Fruit fly (Drosophila melanogaster): ENCODE data around the gene Spase22-23.
A peak's percentile ranks its signal among the peaks of the same experiment; 100 is the strongest.

Gene Spase22-23

DNA sequence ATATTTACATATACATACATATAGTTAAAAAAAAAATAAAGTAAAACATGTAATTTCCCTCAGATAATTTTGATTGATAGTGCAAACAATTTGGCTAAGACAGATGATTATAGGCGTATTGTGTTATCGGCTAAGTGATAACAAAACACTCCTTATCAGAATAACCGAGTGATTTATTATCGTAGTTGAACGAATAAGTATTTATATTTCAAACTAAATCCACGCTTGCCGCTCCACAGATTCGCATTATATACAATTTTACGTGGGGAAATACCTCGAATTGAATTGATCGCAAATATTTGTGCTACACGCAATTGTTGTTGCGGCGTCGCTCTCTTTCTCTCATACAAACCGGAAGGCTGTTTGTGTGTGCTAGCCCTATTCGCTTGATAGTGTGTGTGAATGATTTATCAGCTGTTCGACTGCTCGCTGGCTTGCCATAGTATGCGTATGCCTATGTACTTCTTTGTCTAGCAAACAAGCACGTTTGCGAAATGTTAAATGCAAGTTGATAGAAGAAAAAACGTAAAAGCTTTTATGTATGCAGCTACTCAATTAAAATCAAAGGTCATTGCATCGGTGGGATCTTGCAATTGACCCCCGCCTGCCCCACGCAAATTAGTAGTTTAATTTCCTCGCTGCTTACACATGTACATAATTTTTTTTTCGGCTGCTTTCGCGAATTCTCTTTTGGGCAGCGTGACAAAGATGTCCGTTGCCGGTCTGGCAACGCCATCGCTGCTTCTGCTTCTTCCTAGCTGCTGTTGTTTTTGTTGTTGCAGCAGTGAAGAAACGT is 3.7 kb upstream of the Spase22-23 start:
- TF ChIP-seq sna (GFP tag; IDR thresholded peaks at IDR 0.05; ENCODE audit: partially characterized antibody), result 0 out of 2 replicates have a peak, but pooled peaks have one; percentile 18
- TF ChIP-seq Ets65A (GFP tag), result peak; percentile 88
- peak; percentile 64; the same call in 1 of the 3 replicates for TF ChIP-seq CG34422 (GFP tag; IDR thresholded peaks at IDR 0.05)
- TF ChIP-seq Eip74EF (GFP tag; optimal IDR thresholded peaks at IDR 0.05), result no peak
- TF ChIP-seq CG8478 (optimal IDR thresholded peaks at IDR 0.05), result peak; percentile 36
- peak; percentile 94 for TF ChIP-seq CG17385 (GFP tag; optimal IDR thresholded peaks at IDR 0.05)
- TF ChIP-seq gem (tag; optimal IDR thresholded peaks at IDR 0.05), result no peak
- TF ChIP-seq rib (GFP tag; IDR thresholded peaks at IDR 0.05), result peak; percentile 26; the same call in 1 of the 2 replicates
- no peak for TF ChIP-seq h (optimal IDR thresholded peaks at IDR 0.05)
- TF ChIP-seq CG13287 (GFP tag; IDR thresholded peaks at IDR 0.05; ENCODE audit: partially characterized antibody), result peak; percentile 12; the same call in 1 of the 2 replicates
- TF ChIP-seq en (GFP tag; optimal IDR thresholded peaks at IDR 0.05), result no peak
- TF ChIP-seq Aef1 (GFP tag; IDR thresholded peaks at IDR 0.05), result no peak
- TF ChIP-seq CG2129 (GFP tag; IDR thresholded peaks at IDR 0.05; ENCODE audit: partially characterized antibody), result no peak
- TF ChIP-seq CG13624 (GFP tag; optimal IDR thresholded peaks at IDR 0.05), result no peak
- TF ChIP-seq CG12155 (GFP tag; optimal IDR thresholded peaks at IDR 0.05), result peak; percentile 76
- TF ChIP-seq usp (GFP tag; optimal IDR thresholded peaks at IDR 0.05), result no peak
- TF ChIP-seq repo (GFP tag; optimal IDR thresholded peaks at IDR 0.05), result peak; percentile 24
- TF ChIP-seq Blimp-1 (GFP tag; optimal IDR thresholded peaks at IDR 0.05), result no peak
- TF ChIP-seq CG6791 (GFP tag; IDR thresholded peaks at IDR 0.05; ENCODE audit: partially characterized antibody), result no peak
- TF ChIP-seq HmgZ (tag; optimal IDR thresholded peaks at IDR 0.05), result no peak
- TF ChIP-seq CG4360 (GFP tag; IDR thresholded peaks at IDR 0.05), result peak; percentile 84
- peak; percentile 41 for TF ChIP-seq hkb (optimal IDR thresholded peaks at IDR 0.05)
- no peak for TF ChIP-seq hkb (GFP tag; IDR thresholded peaks at IDR 0.05)
- TF ChIP-seq CG2712 (tag; optimal IDR thresholded peaks at IDR 0.05), result no peak
- TF ChIP-seq Deaf1 (tag; optimal IDR thresholded peaks at IDR 0.05), result no peak
- TF ChIP-seq mirr (GFP tag; optimal IDR thresholded peaks at IDR 0.05), result peak; percentile 32
- no peak for TF ChIP-seq sqz (GFP tag; optimal IDR thresholded peaks at IDR 0.05)
- TF ChIP-seq CG12942 (GFP tag; optimal IDR thresholded peaks at IDR 0.05), result no peak
- no peak for TF ChIP-seq CG17359 (tag; optimal IDR thresholded peaks at IDR 0.05)
- peak; percentile 8; the same call in 1 of the 4 replicates for TF ChIP-seq Gug (GFP tag; IDR thresholded peaks at IDR 0.05)
- TF ChIP-seq aop (GFP tag; IDR thresholded peaks at IDR 0.05), result 0 out of 2 replicates have a peak, but pooled peaks have one; percentile 6
- TF ChIP-seq CG15601 (tag; optimal IDR thresholded peaks at IDR 0.05), result no peak
- no peak for TF ChIP-seq CG4404 (GFP tag; IDR thresholded peaks at IDR 0.05)
- 0 out of 2 replicates have a peak, but pooled peaks have one; percentile 23 for TF ChIP-seq ara (GFP tag; IDR thresholded peaks at IDR 0.05)
- TF ChIP-seq Dbx (GFP tag; IDR thresholded peaks at IDR 0.05), result no peak
- no peak for TF ChIP-seq fd102C (GFP tag; optimal IDR thresholded peaks at IDR 0.05)
- TF ChIP-seq tap (tag; optimal IDR thresholded peaks at IDR 0.05), result no peak
- peak in 1 of 2 experiments; percentile 5 for TF ChIP-seq tll (GFP tag; optimal IDR thresholded peaks at IDR 0.05)
- TF ChIP-seq CG2202 (tag; optimal IDR thresholded peaks at IDR 0.05), result peak; percentile 14
- no peak for TF ChIP-seq CG14441 (GFP tag; IDR thresholded peaks at IDR 0.05)
- 0 out of 4 replicates have a peak, but pooled peaks have one; percentile 28 for TF ChIP-seq chinmo (GFP tag; IDR thresholded peaks at IDR 0.05; ENCODE audit: partially characterized antibody)
- no peak for TF ChIP-seq Doc3 (GFP tag; IDR thresholded peaks at IDR 0.05; ENCODE audit: partially characterized antibody)
- peak; percentile 4 for TF ChIP-seq Fer1 (GFP tag; optimal IDR thresholded peaks at IDR 0.05)
- TF ChIP-seq CG5245 (GFP tag; optimal IDR thresholded peaks at IDR 0.05), result no peak
- TF ChIP-seq CG15073 (GFP tag; optimal IDR thresholded peaks at IDR 0.05), result no peak
- TF ChIP-seq CG17912 (GFP tag; optimal IDR thresholded peaks at IDR 0.05), result no peak
- no peak for TF ChIP-seq Kr (GFP tag; optimal IDR thresholded peaks at IDR 0.05)
- no peak for TF ChIP-seq Nf-YB (GFP tag; optimal IDR thresholded peaks at IDR 0.05)
- TF ChIP-seq sd (tag; optimal IDR thresholded peaks at IDR 0.05), result peak; percentile 64
